Worm (Caenorhabditis elegans) whole organism, young adult: Measurements from ENCODE around the gene ncap-1.

Source experiments
- aptf-3 ChIP-seq: fragments of 200-800 bp; sonication (Bioruptor generic); IDR thresholded peaks from 2 replicates; pipeline ENCODE4 v1.3.6; 2022; ENCODE audit warnings: missing genetic modification characterization, missing compliant biosample characterization
- ceh-40 ChIP-seq: fragments of 200-800 bp; sonication (Bioruptor generic); IDR thresholded peaks from 2 replicates; pipeline ENCODE4 v1.3.6; 2022; ENCODE audit warnings: missing genetic modification characterization, missing compliant biosample characterization
- lin-35 ChIP-seq, 3 experiments: fragments of 150-350 bp in 2 of 3; sonication (generic microtip) in 1 of 3; optimal IDR thresholded peaks; 2 replicates each; lab custom pipeline; 2014 to 2018; ENCODE audit warnings: missing biosample characterization in 3 of 3, missing genetic modification characterization in 3 of 3, missing genetic modification reagents in 3 of 3
- unc-62 ChIP-seq: fragments of 150-350 bp; optimal IDR thresholded peaks from 2 replicates; lab custom pipeline; 2014; ENCODE audit warnings: missing biosample characterization, missing genetic modification reagents, missing genetic modification characterization

DNA sequence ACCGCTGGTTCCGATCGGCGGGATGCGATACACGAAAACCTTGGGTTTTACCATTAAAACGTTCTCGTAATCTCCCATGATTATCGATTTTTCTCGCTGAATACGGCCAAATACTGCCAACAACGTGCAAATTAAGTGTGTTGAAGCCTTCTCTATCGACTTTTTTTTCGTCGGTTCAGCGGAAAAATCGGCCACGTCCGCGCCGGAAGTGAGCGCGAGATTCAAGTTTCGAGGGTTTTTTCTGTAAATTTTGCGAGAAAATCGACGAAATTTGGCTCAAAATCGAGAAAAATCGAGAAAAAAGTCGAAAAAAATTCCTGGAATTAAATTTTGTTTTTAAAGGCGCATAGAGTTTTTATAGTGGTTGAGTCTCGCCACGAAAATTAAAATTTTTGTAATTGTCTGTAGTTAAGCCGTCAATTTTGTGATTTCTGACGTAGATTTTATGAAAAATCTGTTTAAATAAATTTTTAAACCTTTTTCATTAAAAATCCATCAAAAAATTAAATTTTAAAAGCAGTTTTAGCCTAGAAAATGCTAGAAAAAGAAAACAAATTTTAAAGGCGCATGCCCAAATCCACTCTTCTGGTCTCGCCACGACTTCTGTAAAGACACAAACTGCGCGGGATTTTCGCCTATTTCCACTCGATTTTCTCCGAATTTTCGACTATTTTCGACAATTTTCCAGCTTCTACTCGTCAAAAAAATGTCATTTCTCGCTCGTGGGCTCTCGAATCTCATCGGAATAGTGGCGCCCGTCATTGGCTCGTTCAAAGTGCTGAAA lies at the start of gene ncap-1, which contains the start of gene Y110A2AR.1:
- TF ChIP-seq unc-62 (GFP tag; lab: Kevin White, UChicago) (no peak), ceh-40 (GFP tag; lab: Robert Waterston, UW) (no peak), aptf-3 (no peak), lin-35 (GFP tag; optimal IDR thresholded peaks at IDR 0.05; lab: Kevin White, UChicago) (no peak)
